Fruit fly (Drosophila melanogaster): ENCODE data around the gene mid.

The mid gene

dm6 chr2L:5479971-5480370 lies 18.5 kb downstream of the mid start (continued):
- TF ChIP-seq vvl (GFP tag; IDR thresholded peaks at IDR 0.05) (0 out of 2 replicates have a peak, but pooled peaks have one; percentile 11), ase (GFP tag; IDR thresholded peaks at IDR 0.05) (peak; percentile 28; the same call in 1 of the 3 replicates), CG18262 (tag; optimal IDR thresholded peaks at IDR 0.05) (peak; percentile 15), CG10979 (tag; optimal IDR thresholded peaks at IDR 0.05) (peak; percentile 30), phol (tag; optimal IDR thresholded peaks at IDR 0.05) (peak; percentile 4), CG10959 (GFP tag; IDR thresholded peaks at IDR 0.05) (peak; percentile 64), CG16863 (GFP tag; optimal IDR thresholded peaks at IDR 0.05) (no peak), sens-2 (GFP tag; IDR thresholded peaks at IDR 0.05) (0 out of 2 replicates have a peak, but pooled peaks have one; percentile 41), ac (GFP tag; optimal IDR thresholded peaks at IDR 0.05) (peak; percentile 27), CG8765 (GFP tag; IDR thresholded peaks at IDR 0.05) (peak; percentile 38; the same call in 1 of the 2 replicates), ara (GFP tag; IDR thresholded peaks at IDR 0.05) (peak; percentile 62; the same call in 1 of the 2 replicates), CG4404 (GFP tag; IDR thresholded peaks at IDR 0.05) (0 out of 2 replicates have a peak, but pooled peaks have one; percentile 30), gem (tag; optimal IDR thresholded peaks at IDR 0.05) (peak; percentile 28), stc (GFP tag; IDR thresholded peaks at IDR 0.05) (0 out of 2 replicates have a peak, but pooled peaks have one; percentile 11), Xrp1 (GFP tag; IDR thresholded peaks at IDR 0.05) (peak; percentile 68; the same call in 1 of the 2 replicates), bsh (GFP tag; optimal IDR thresholded peaks at IDR 0.05) (peak in 1 of 2 experiments; percentile 1), CG15696 (tag; optimal IDR thresholded peaks at IDR 0.05) (peak; percentile 35), Max (GFP tag; optimal IDR thresholded peaks at IDR 0.05) (no peak), CG6689 (GFP tag; IDR thresholded peaks at IDR 0.05) (0 out of 2 replicates have a peak, but pooled peaks have one; percentile 20), zen (tag; optimal IDR thresholded peaks at IDR 0.05) (peak; percentile 49), CG17328 (GFP tag; IDR thresholded peaks at IDR 0.05) (peak; percentile 49; the same call in 1 of the 2 replicates), CG17829 (tag; optimal IDR thresholded peaks at IDR 0.05) (peak; percentile 28)

dm6 chr2L:5483093-5483492 lies 21.7 kb downstream of the mid start:
- TF ChIP-seq Drgx (GFP tag; IDR thresholded peaks at IDR 0.05) (peak; percentile 48), dimm (GFP tag; IDR thresholded peaks at IDR 0.05) (no peak), CG42726 (GFP tag; IDR thresholded peaks at IDR 0.05; ENCODE audit: partially characterized antibody) (0 out of 2 replicates have a peak, but pooled peaks have one; percentile 16), CG3838 (GFP tag; optimal IDR thresholded peaks at IDR 0.05) (no peak), z (GFP tag; IDR thresholded peaks at IDR 0.05) (0 out of 3 replicates have a peak, but pooled peaks have one; percentile 24), zfh1 (GFP tag; IDR thresholded peaks at IDR 0.05) (0 out of 3 replicates have a peak, but pooled peaks have one; percentile 34), kni (GFP tag; optimal IDR thresholded peaks at IDR 0.05) (no peak), Myb (GFP tag; optimal IDR thresholded peaks at IDR 0.05) (no peak), cwo (GFP tag; optimal IDR thresholded peaks at IDR 0.05) (no peak), Sox102F (GFP tag; optimal IDR thresholded peaks at IDR 0.05) (no peak), lab (GFP tag; optimal IDR thresholded peaks at IDR 0.05) (no peak), ken (GFP tag; IDR thresholded peaks at IDR 0.05) (no peak), CG6272 (GFP tag; IDR thresholded peaks at IDR 0.05) (no peak), ftz-f1 (GFP tag; optimal IDR thresholded peaks at IDR 0.05) (no peak)

- peak; percentile 56 for TF ChIP-seq seq (GFP tag; IDR thresholded peaks at IDR 0.05)
- TF ChIP-seq CG4360 (GFP tag; IDR thresholded peaks at IDR 0.05) = peak; percentile 87
- peak; percentile 34 for TF ChIP-seq Ets65A (GFP tag)
- peak; percentile 96 for TF ChIP-seq gsb-n (tag; optimal IDR thresholded peaks at IDR 0.05)
- peak; percentile 32 for TF ChIP-seq oc (tag; optimal IDR thresholded peaks at IDR 0.05)
- no peak for TF ChIP-seq klu (GFP tag; IDR thresholded peaks at IDR 0.05)
- peak; percentile 74 for TF ChIP-seq nerfin-1 (tag; optimal IDR thresholded peaks at IDR 0.05)
- peak; percentile 88 for TF ChIP-seq pros (GFP tag; optimal IDR thresholded peaks at IDR 0.05)
- peak; percentile 16 for TF ChIP-seq Nf-YC (tag; optimal IDR thresholded peaks at IDR 0.05)
- peak; percentile 19 for TF ChIP-seq CG7745 (tag; optimal IDR thresholded peaks at IDR 0.05)
- no peak for TF ChIP-seq wdn (GFP tag; IDR thresholded peaks at IDR 0.05)
- no peak for TF ChIP-seq eyg (GFP tag; optimal IDR thresholded peaks at IDR 0.05)
- peak; percentile 31 for TF ChIP-seq Kr (GFP tag; optimal IDR thresholded peaks at IDR 0.05)
These were observed 27.7 kb downstream of the mid start for dm6 chr2L:5489084-5489617.

All from whole organism, embryonic.